Fruit fly (Drosophila melanogaster) whole organism, embryonic: Measurements from ENCODE around the gene cic.

Experiments used
- Adf1 ChIP-seq: fragments of 200-800 bp; sonication (Bioruptor generic); IDR thresholded peaks from 2 replicates; pipeline ENCODE4 v1.3.6; 2022; ENCODE audit warnings: missing biosample characterization, missing genetic modification characterization
- B-H1 ChIP-seq: fragments of 200-800 bp; sonication (Bioruptor generic); IDR thresholded peaks from 3 replicates; pipeline ENCODE4 v1.3.6; 2022; ENCODE audit warnings: missing biosample characterization, missing genetic modification characterization
- Bgb ChIP-seq: fragments of 200-800 bp; sonication (Bioruptor generic); IDR thresholded peaks from 2 replicates; pipeline ENCODE4 v1.3.6; 2022; ENCODE audit warnings: missing biosample characterization, missing genetic modification characterization; ENCODE audit not compliant: partially characterized antibody
- CG10147 ChIP-seq: fragments of 200-800 bp; sonication (Bioruptor generic); optimal IDR thresholded peaks from 2 replicates; lab custom pipeline; 2019; ENCODE audit warnings: missing biosample characterization, mild to moderate bottlenecking, missing genetic modification characterization, moderate library complexity
- CG12071 ChIP-seq: fragments of 200-800 bp; sonication (Bioruptor generic); optimal IDR thresholded peaks from 3 replicates; lab custom pipeline; 2018; ENCODE audit warnings: missing biosample characterization, mild to moderate bottlenecking, missing genetic modification characterization
- CG15514 ChIP-seq: fragments of 200-800 bp; sonication (Bioruptor generic); optimal IDR thresholded peaks from 3 replicates; lab custom pipeline; 2017; ENCODE audit warnings: missing biosample characterization, missing genetic modification characterization, mild to moderate bottlenecking, moderate library complexity, missing genetic modification reagents
- CG16863 ChIP-seq: fragments of 200-800 bp; sonication (Bioruptor generic); optimal IDR thresholded peaks from 3 replicates; lab custom pipeline; 2016; ENCODE audit warnings: missing biosample characterization, missing genetic modification characterization
- CG17359 ChIP-seq: fragments of 200-800 bp; sonication (Bioruptor generic); optimal IDR thresholded peaks from 3 replicates; lab custom pipeline; 2018; ENCODE audit warnings: missing biosample characterization, mild to moderate bottlenecking, missing genetic modification characterization, moderate library complexity
- CG17385 ChIP-seq: fragments of 200-800 bp; sonication (Bioruptor generic); optimal IDR thresholded peaks from 3 replicates; lab custom pipeline; 2018; ENCODE audit warnings: missing biosample characterization, mild to moderate bottlenecking, missing genetic modification characterization
- CG17912 ChIP-seq: fragments of 200-800 bp; sonication (Bioruptor generic); optimal IDR thresholded peaks from 2 replicates; lab custom pipeline; 2018; ENCODE audit warnings: missing biosample characterization, mild to moderate bottlenecking, missing genetic modification characterization
- CG18599 ChIP-seq: fragments of 200-800 bp; sonication (Bioruptor generic); optimal IDR thresholded peaks from 3 replicates; lab custom pipeline; 2017; ENCODE audit warnings: missing biosample characterization, missing genetic modification characterization, mild to moderate bottlenecking, moderate library complexity, missing genetic modification reagents
- CG2120 ChIP-seq: fragments of 200-800 bp; sonication (Bioruptor generic); optimal IDR thresholded peaks from 3 replicates; lab custom pipeline; 2016; ENCODE audit warnings: missing biosample characterization, missing genetic modification characterization
- CG4424 ChIP-seq: fragments of 200-800 bp; sonication (Bioruptor generic); optimal IDR thresholded peaks from 3 replicates; lab custom pipeline; 2016; ENCODE audit warnings: missing biosample characterization, missing genetic modification characterization
- CG4730 ChIP-seq: fragments of 200-800 bp; sonication (Bioruptor generic); IDR thresholded peaks from 2 replicates; pipeline ENCODE4 v1.3.6; 2022; ENCODE audit warnings: missing biosample characterization, missing genetic modification characterization
- CG7928 ChIP-seq: fragments of 200-800 bp; sonication (Bioruptor generic); optimal IDR thresholded peaks from 2 replicates; lab custom pipeline; 2017; ENCODE audit warnings: missing biosample characterization, mild to moderate bottlenecking, missing genetic modification characterization
- CG8944 ChIP-seq: fragments of 200-800 bp; sonication (Bioruptor generic); optimal IDR thresholded peaks from 3 replicates; lab custom pipeline; 2016; ENCODE audit warnings: missing biosample characterization, missing genetic modification characterization
- CG9727 ChIP-seq: fragments of 200-800 bp; sonication (Bioruptor generic); optimal IDR thresholded peaks from 3 replicates; lab custom pipeline; 2017; ENCODE audit warnings: missing biosample characterization, mild to moderate bottlenecking, missing genetic modification characterization
- CG9932 ChIP-seq: fragments of 200-800 bp; sonication (Bioruptor generic); IDR thresholded peaks from 2 replicates; pipeline ENCODE4 v1.3.6; 2022; ENCODE audit warnings: missing biosample characterization, missing genetic modification characterization
- CrebB ChIP-seq: fragments of 200-800 bp; sonication (Bioruptor generic); optimal IDR thresholded peaks from 3 replicates; lab custom pipeline; 2018; ENCODE audit warnings: missing biosample characterization, mild to moderate bottlenecking, missing genetic modification characterization
- Dip3 ChIP-seq: fragments of 200-800 bp; sonication (Bioruptor generic); optimal IDR thresholded peaks from 3 replicates; lab custom pipeline; 2016; ENCODE audit warnings: missing biosample characterization, missing genetic modification characterization
- Doc2 ChIP-seq: fragments of 200-800 bp; sonication (Bioruptor generic); IDR thresholded peaks from 2 replicates; pipeline ENCODE4 v1.3.6; 2022; ENCODE audit warnings: missing biosample characterization, missing genetic modification characterization
- ERR ChIP-seq: fragments of 200-800 bp; sonication (Bioruptor generic); optimal IDR thresholded peaks from 2 replicates; lab custom pipeline; 2016; ENCODE audit warnings: missing biosample characterization, missing genetic modification characterization
- Hr3 ChIP-seq: fragments of 200-800 bp; sonication (Bioruptor generic); optimal IDR thresholded peaks from 3 replicates; lab custom pipeline; 2016; ENCODE audit warnings: missing biosample characterization, missing genetic modification characterization
- Lpt ChIP-seq: fragments of >200 bp; optimal IDR thresholded peaks from 2 replicates; lab custom pipeline; 2018; ENCODE audit warnings: missing biosample characterization, missing genetic modification characterization
- NfI ChIP-seq: fragments of 200-800 bp; sonication (Bioruptor generic); optimal IDR thresholded peaks from 3 replicates; lab custom pipeline; 2018; ENCODE audit warnings: missing biosample characterization, mild to moderate bottlenecking, missing genetic modification characterization, moderate library complexity
- Oli ChIP-seq: fragments of 200-800 bp; sonication (Bioruptor generic); optimal IDR thresholded peaks from 2 replicates; lab custom pipeline; 2018; ENCODE audit warnings: missing biosample characterization, mild to moderate bottlenecking, missing genetic modification characterization, moderate library complexity
- PHDP ChIP-seq: fragments of 200-800 bp; sonication (Bioruptor generic); optimal IDR thresholded peaks from 3 replicates; lab custom pipeline; 2018; ENCODE audit warnings: missing biosample characterization, mild to moderate bottlenecking, missing genetic modification characterization, moderate library complexity
- Poxn ChIP-seq: fragments of 200-800 bp; sonication (Bioruptor generic); IDR thresholded peaks from 2 replicates; pipeline ENCODE4 v1.3.6; 2022; ENCODE audit warnings: missing biosample characterization, missing genetic modification characterization
- Sox100B ChIP-seq: fragments of 200-800 bp; sonication (Bioruptor generic); optimal IDR thresholded peaks from 3 replicates; lab custom pipeline; 2018; ENCODE audit warnings: missing biosample characterization, mild to moderate bottlenecking, missing genetic modification characterization
- Trl ChIP-seq, 3 experiments: fragments of >200 bp in 2 of 3; fragments of 200-800 bp in 1 of 3; sonication (Bioruptor generic) in 1 of 3; optimal IDR thresholded peaks; 2 replicates in 1 of 3; 3 replicates in 2 of 3; lab custom pipeline; 2016 to 2017; ENCODE audit warnings: missing biosample characterization in 1 of 3, missing genetic modification characterization in 1 of 3
- bigmax ChIP-seq: fragments of 200-800 bp; sonication (Bioruptor generic); optimal IDR thresholded peaks from 2 replicates; lab custom pipeline; 2018; ENCODE audit warnings: missing biosample characterization, mild to moderate bottlenecking, missing genetic modification characterization
- btn ChIP-seq: fragments of 200-800 bp; sonication (Bioruptor generic); optimal IDR thresholded peaks from 2 replicates; lab custom pipeline; 2016; ENCODE audit warnings: missing biosample characterization, missing genetic modification characterization
- ci ChIP-seq: fragments of 200-800 bp; sonication (Bioruptor generic); IDR thresholded peaks from 3 replicates; pipeline ENCODE4 v1.3.6; 2022; ENCODE audit warnings: missing biosample characterization, missing genetic modification characterization
- cwo ChIP-seq: fragments of 200-800 bp; sonication (Bioruptor generic); optimal IDR thresholded peaks from 3 replicates; lab custom pipeline; 2017; ENCODE audit warnings: missing biosample characterization, missing genetic modification characterization, mild to moderate bottlenecking, moderate library complexity, missing genetic modification reagents
- danr ChIP-seq: fragments of 200-800 bp; sonication (Bioruptor generic); IDR thresholded peaks from 2 replicates; pipeline ENCODE4 v1.3.6; 2022; ENCODE audit warnings: missing biosample characterization, missing genetic modification characterization
- gsb-n ChIP-seq: fragments of 200-800 bp; sonication (Bioruptor generic); optimal IDR thresholded peaks from 3 replicates; lab custom pipeline; 2018; ENCODE audit warnings: missing biosample characterization, mild to moderate bottlenecking, missing genetic modification characterization
- her ChIP-seq: fragments of 200-800 bp; sonication (Bioruptor generic); optimal IDR thresholded peaks from 2 replicates; lab custom pipeline; 2016; ENCODE audit warnings: missing biosample characterization, missing genetic modification characterization
- kay ChIP-seq: fragments of 200-800 bp; sonication (Bioruptor generic); optimal IDR thresholded peaks from 2 replicates; lab custom pipeline; 2016; ENCODE audit warnings: missing biosample characterization, missing genetic modification characterization
- knrl ChIP-seq: fragments of 200-800 bp; sonication (Bioruptor generic); IDR thresholded peaks from 3 replicates; pipeline ENCODE4 v1.3.6; 2022; ENCODE audit warnings: missing biosample characterization, missing genetic modification characterization; ENCODE audit not compliant: partially characterized antibody
- lab ChIP-seq: fragments of 200-800 bp; sonication (Bioruptor generic); optimal IDR thresholded peaks from 3 replicates; lab custom pipeline; 2017; ENCODE audit warnings: missing biosample characterization, missing genetic modification characterization, mild to moderate bottlenecking, moderate library complexity, missing genetic modification reagents
- pan ChIP-seq, 4 experiments: fragments of >200 bp in 3 of 4; fragments of 200-800 bp in 1 of 4; sonication (Bioruptor generic) in 1 of 4; optimal IDR thresholded peaks in 3 of 4; IDR thresholded peaks in 1 of 4; 2 replicates each; pipeline versions ENCODE4 v1.3.6 to Lab custom; 2017 to 2022; ENCODE audit warnings: missing biosample characterization in 2 of 4, missing genetic modification characterization in 2 of 4, mixed read lengths in 1 of 4
- pho ChIP-seq: fragments of 200-800 bp; sonication (Bioruptor generic); optimal IDR thresholded peaks from 2 replicates; lab custom pipeline; 2016; ENCODE audit warnings: missing biosample characterization, missing genetic modification characterization
- sd ChIP-seq: fragments of 200-800 bp; sonication (Bioruptor generic); optimal IDR thresholded peaks from 3 replicates; lab custom pipeline; 2018; ENCODE audit warnings: missing biosample characterization, mild to moderate bottlenecking, missing genetic modification characterization, moderate library complexity
- sens ChIP-seq: fragments of 200-800 bp; sonication (Bioruptor generic); peaks from one replicate; lab custom pipeline; 2016; ENCODE audit warnings: missing biosample characterization, missing genetic modification characterization
- seq ChIP-seq: fragments of 200-800 bp; sonication (Bioruptor generic); IDR thresholded peaks from 2 replicates; pipeline ENCODE4 v1.3.6; 2022; ENCODE audit warnings: missing biosample characterization, missing genetic modification characterization
- sr ChIP-seq: fragments of 200-800 bp; sonication (Bioruptor generic); IDR thresholded peaks from 3 replicates; pipeline ENCODE4 v1.3.6; 2022; ENCODE audit warnings: missing biosample characterization, missing genetic modification characterization
- trem ChIP-seq: fragments of 200-800 bp; optimal IDR thresholded peaks from 3 replicates; lab custom pipeline; 2019; ENCODE audit warnings: missing biosample characterization, mild to moderate bottlenecking, missing genetic modification characterization, moderate library complexity
- twi ChIP-seq: fragments of 200-800 bp; optimal IDR thresholded peaks from 2 replicates; lab custom pipeline; 2019; ENCODE audit warnings: missing biosample characterization, mild to moderate bottlenecking, missing genetic modification characterization, moderate library complexity
- zf30C ChIP-seq: fragments of 200-800 bp; sonication (Bioruptor generic); optimal IDR thresholded peaks from 3 replicates; lab custom pipeline; 2018; ENCODE audit warnings: missing biosample characterization, mild to moderate bottlenecking, missing genetic modification characterization

Gene cic

dm6 chr3R:20317402-20318165, 65.0 kb downstream of the cic start (continued):
- TF ChIP-seq bigmax (GFP tag; lab: Kevin White, UChicago) (no peak), knrl (GFP tag; lab: Robert Waterston, UW) (no peak), B-H1 (GFP tag; lab: Robert Waterston, UW) (no peak), CG10147 (GFP tag; lab: Kevin White, UChicago) (peak; percentile 0), pho (GFP tag; lab: Kevin White, UChicago) (no peak), Hr3 (GFP tag; lab: Kevin White, UChicago) (no peak), CG4730 (no peak), Lpt (no peak), seq (GFP tag; lab: Robert Waterston, UW) (no peak), sr (no peak), CG9727 (GFP tag; lab: Kevin White, UChicago) (no peak), CG17359 (tag; lab: Kevin White, UChicago) (no peak), twi (tag; lab: Kevin White, UChicago) (no peak), sd (tag; lab: Kevin White, UChicago) (no peak), zf30C (GFP tag; lab: Kevin White, UChicago) (no peak), CG16863 (GFP tag; lab: Kevin White, UChicago) (no peak), CG7928 (no peak), pan (optimal IDR thresholded peaks at IDR 0.05; lab: Kevin White, UChicago) (no peak), pan (GFP tag; optimal IDR thresholded peaks at IDR 0.05 in 1 of 2, IDR thresholded peaks at IDR 0.05 in 1 of 2) (no peak), lab (GFP tag; lab: Kevin White, UChicago) (peak; percentile 66), Adf1 (GFP tag; lab: Robert Waterston, UW) (peak; percentile 95), NfI (GFP tag; lab: Kevin White, UChicago) (no peak), Trl (optimal IDR thresholded peaks at IDR 0.05; lab: Kevin White, UChicago) (peak in 1 of 2 experiments; percentile 41), Trl (GFP tag; optimal IDR thresholded peaks at IDR 0.05; lab: Kevin White, UChicago) (no peak), CG17912 (GFP tag; lab: Kevin White, UChicago) (no peak), Bgb (no peak), Dip3 (GFP tag; lab: Kevin White, UChicago) (no peak), Poxn (no peak), CG9932 (peak; percentile 26; the same call in 1 of the 2 replicates), gsb-n (tag; lab: Kevin White, UChicago) (no peak), sens (peak; percentile 40), CG12071 (GFP tag; lab: Kevin White, UChicago) (peak; percentile 24), CG8944 (GFP tag; lab: Kevin White, UChicago) (no peak), trem (no peak)

- TF ChIP-seq Dip3 (GFP tag; lab: Kevin White, UChicago): no peak
- no peak for TF ChIP-seq CG17385
- no peak for TF ChIP-seq CG15514 (GFP tag; lab: Kevin White, UChicago)
- TF ChIP-seq kay (GFP tag; lab: Kevin White, UChicago): no peak
- no peak for TF ChIP-seq danr
- TF ChIP-seq CG12071 (GFP tag; lab: Kevin White, UChicago): no peak
- no peak for TF ChIP-seq btn (GFP tag; lab: Kevin White, UChicago)
- no peak for TF ChIP-seq CG4424 (GFP tag; lab: Kevin White, UChicago)
- no peak for TF ChIP-seq CrebB (tag; lab: Kevin White, UChicago)
- TF ChIP-seq PHDP: no peak
- TF ChIP-seq cwo: no peak
- peak; percentile 6 for TF ChIP-seq CG2120 (GFP tag; lab: Kevin White, UChicago)
- TF ChIP-seq ERR (GFP tag; lab: Kevin White, UChicago): no peak
- no peak for TF ChIP-seq Sox100B (GFP tag; lab: Kevin White, UChicago)
- TF ChIP-seq ci: no peak
- TF ChIP-seq Doc2 (GFP tag; lab: Robert Waterston, UW): no peak
- TF ChIP-seq Oli (tag; lab: Kevin White, UChicago): no peak
- TF ChIP-seq CG18599 (GFP tag; lab: Kevin White, UChicago): peak; percentile 3
- no peak for TF ChIP-seq her (GFP tag; lab: Kevin White, UChicago)
Measured at dm6 chr3R:20318166-20318690, 65.7 kb downstream of the cic start.
